Fruit fly (Drosophila melanogaster): ENCODE results near the gene a6.

Gene a6

dm6 chrX:1669214-1669613, 26.5 kb downstream of the a6 start, which contains the start of the genes CG3740 and hfw (continued):
- peak; percentile 44 for TF ChIP-seq HHEX (GFP tag; optimal IDR thresholded peaks at IDR 0.05)
- TF ChIP-seq dimm (GFP tag; IDR thresholded peaks at IDR 0.05): peak; percentile 34; the same call in 1 of the 2 replicates
- no peak for TF ChIP-seq rib (GFP tag; IDR thresholded peaks at IDR 0.05)
- TF ChIP-seq chn (GFP tag; optimal IDR thresholded peaks at IDR 0.05): peak; percentile 6
- TF ChIP-seq B-H1 (GFP tag; IDR thresholded peaks at IDR 0.05): peak; percentile 48; the same call in 2 of the 3 replicates
- peak; percentile 76 for TF ChIP-seq bcd (GFP tag; optimal IDR thresholded peaks at IDR 0.05)
- no peak for TF ChIP-seq nom (GFP tag; optimal IDR thresholded peaks at IDR 0.05)
- peak; percentile 44; the same call in 1 of the 2 replicates for TF ChIP-seq ap (GFP tag; IDR thresholded peaks at IDR 0.05)
- no peak for TF ChIP-seq pita (GFP tag; optimal IDR thresholded peaks at IDR 0.05)
- TF ChIP-seq vvl (GFP tag; IDR thresholded peaks at IDR 0.05): peak; percentile 81
- peak; percentile 39 for TF ChIP-seq Nf-YB (GFP tag; optimal IDR thresholded peaks at IDR 0.05)
- no peak for TF ChIP-seq CG4707 (GFP tag; optimal IDR thresholded peaks at IDR 0.05)
- peak; percentile 64 for TF ChIP-seq CG4404 (GFP tag; IDR thresholded peaks at IDR 0.05)
- TF ChIP-seq CG11456 (GFP tag; IDR thresholded peaks at IDR 0.05): peak; percentile 67; the same call in 2 of the 3 replicates
- TF ChIP-seq Rfx (GFP tag; IDR thresholded peaks at IDR 0.05): peak; percentile 85
- TF ChIP-seq onecut (GFP tag; IDR thresholded peaks at IDR 0.05): peak; percentile 19; the same call in 1 of the 2 replicates
- TF ChIP-seq CG14710 (tag; optimal IDR thresholded peaks at IDR 0.05): peak; percentile 72
- TF ChIP-seq Myb (GFP tag; optimal IDR thresholded peaks at IDR 0.05): no peak
- TF ChIP-seq Hr51 (GFP tag; optimal IDR thresholded peaks at IDR 0.05): peak; percentile 22 to 66
- peak; percentile 88 for TF ChIP-seq hbn (GFP tag; IDR thresholded peaks at IDR 0.05; ENCODE audit: partially characterized antibody)
- TF ChIP-seq mld (GFP tag; IDR thresholded peaks at IDR 0.05; ENCODE audit: partially characterized antibody): peak; percentile 52; the same call in 1 of the 3 replicates
- TF ChIP-seq CG7963 (GFP tag; IDR thresholded peaks at IDR 0.05; ENCODE audit: partially characterized antibody): peak; percentile 82
- TF ChIP-seq Usf (GFP tag; optimal IDR thresholded peaks at IDR 0.05): peak; percentile 37
- TF ChIP-seq Med (GFP tag): peak; percentile 76
- TF ChIP-seq CG17385 (GFP tag; optimal IDR thresholded peaks at IDR 0.05): peak; percentile 42
- TF ChIP-seq gt (GFP tag; IDR thresholded peaks at IDR 0.05): no peak
- peak; percentile 24 for TF ChIP-seq cato (GFP tag; optimal IDR thresholded peaks at IDR 0.05; ENCODE audit: borderline replicate concordance)
- TF ChIP-seq CG2199 (GFP tag; IDR thresholded peaks at IDR 0.05): 0 out of 3 replicates have a peak, but pooled peaks have one; percentile 34
- TF ChIP-seq CG12299 (tag; optimal IDR thresholded peaks at IDR 0.05): peak; percentile 40
- peak; percentile 78 for TF ChIP-seq CG6272 (GFP tag; IDR thresholded peaks at IDR 0.05)
- peak; percentile 60 for TF ChIP-seq CG14014 (GFP tag; IDR thresholded peaks at IDR 0.05)
- TF ChIP-seq H15 (GFP tag; IDR thresholded peaks at IDR 0.05): peak; percentile 57; the same call in 1 of the 3 replicates
- no peak for TF ChIP-seq pan (optimal IDR thresholded peaks at IDR 0.05)
- TF ChIP-seq pan (GFP tag; optimal IDR thresholded peaks at IDR 0.05 in 1 of 2, IDR thresholded peaks at IDR 0.05 in 1 of 2): peak in 1 of 2 experiments; percentile 72
- no peak for TF ChIP-seq CG12769 (tag; optimal IDR thresholded peaks at IDR 0.05)
- no peak for TF ChIP-seq pros (GFP tag; optimal IDR thresholded peaks at IDR 0.05)
- TF ChIP-seq CG10462 (GFP tag; optimal IDR thresholded peaks at IDR 0.05): peak; percentile 25
- peak; percentile 53 for TF ChIP-seq fd3F (GFP tag; optimal IDR thresholded peaks at IDR 0.05)
- TF ChIP-seq CG18011 (GFP tag; optimal IDR thresholded peaks at IDR 0.05): peak; percentile 40
- peak; percentile 63; the same call in 1 of the 2 replicates for TF ChIP-seq ranshi (GFP tag; IDR thresholded peaks at IDR 0.05)
- TF ChIP-seq CG15269 (tag; optimal IDR thresholded peaks at IDR 0.05): peak; percentile 61
- no peak for TF ChIP-seq Poxn (GFP tag; IDR thresholded peaks at IDR 0.05)
- TF ChIP-seq Dll (GFP tag; IDR thresholded peaks at IDR 0.05; ENCODE audit: partially characterized antibody): peak; percentile 94
- peak; percentile 46 for TF ChIP-seq Dek (tag; optimal IDR thresholded peaks at IDR 0.05)
- TF ChIP-seq trem (tag; optimal IDR thresholded peaks at IDR 0.05): peak; percentile 74
- TF ChIP-seq CG10366 (GFP tag; IDR thresholded peaks at IDR 0.05): peak; percentile 71
- TF ChIP-seq ttk (GFP tag; IDR thresholded peaks at IDR 0.05): peak; percentile 71
- TF ChIP-seq ase (GFP tag; IDR thresholded peaks at IDR 0.05): peak; percentile 61; the same call in 1 of the 3 replicates
- peak; percentile 93 for TF ChIP-seq CG14860 (GFP tag; IDR thresholded peaks at IDR 0.05; ENCODE audit: partially characterized antibody)
- TF ChIP-seq Atf6 (GFP tag; IDR thresholded peaks at IDR 0.05): peak; percentile 64; the same call in 1 of the 2 replicates
